Fruit fly (Drosophila melanogaster) whole organism, embryonic: ENCODE measurements around the gene RhoGAP93B.

Source experiments
- Antp ChIP-seq: fragments of 200-800 bp; sonication (Bioruptor generic); optimal IDR thresholded peaks from 3 replicates; lab custom pipeline; 2016; ENCODE audit warnings: missing biosample characterization, missing genetic modification characterization
- Awh ChIP-seq: fragments of 200-800 bp; sonication (Bioruptor generic); IDR thresholded peaks from 2 replicates; pipeline ENCODE4, ENCODE4 v1.3.6; 2022; ENCODE audit warnings: missing biosample characterization, missing genetic modification characterization
- BEAF-32 ChIP-seq: fragments of 200-800 bp; sonication (Bioruptor generic); optimal IDR thresholded peaks from 3 replicates; lab custom pipeline; 2017; ENCODE audit warnings: missing biosample characterization, missing genetic modification characterization, mild to moderate bottlenecking, moderate library complexity, missing genetic modification reagents
- BtbVII ChIP-seq: fragments of 200-800 bp; sonication (Bioruptor generic); optimal IDR thresholded peaks from 3 replicates; lab custom pipeline; 2017; ENCODE audit warnings: missing biosample characterization, mild to moderate bottlenecking, missing genetic modification characterization
- CG12071 ChIP-seq: fragments of 200-800 bp; sonication (Bioruptor generic); optimal IDR thresholded peaks from 3 replicates; lab custom pipeline; 2018; ENCODE audit warnings: missing biosample characterization, mild to moderate bottlenecking, missing genetic modification characterization
- CG13287 ChIP-seq: fragments of 200-800 bp; sonication (Bioruptor generic); IDR thresholded peaks from 2 replicates; pipeline ENCODE4 v1.3.6; 2022; ENCODE audit warnings: missing biosample characterization, missing genetic modification characterization; ENCODE audit not compliant: partially characterized antibody
- CG17385 ChIP-seq: fragments of 200-800 bp; sonication (Bioruptor generic); optimal IDR thresholded peaks from 3 replicates; lab custom pipeline; 2018; ENCODE audit warnings: missing biosample characterization, mild to moderate bottlenecking, missing genetic modification characterization
- CG2712 ChIP-seq: fragments of 200-800 bp; optimal IDR thresholded peaks from 3 replicates; lab custom pipeline; 2019; ENCODE audit warnings: missing biosample characterization, mild to moderate bottlenecking, missing genetic modification characterization, moderate library complexity
- CG30403 ChIP-seq: fragments of 200-800 bp; sonication (Bioruptor generic); optimal IDR thresholded peaks from 3 replicates; lab custom pipeline; 2016; ENCODE audit warnings: missing biosample characterization, missing genetic modification characterization
- CG3163 ChIP-seq: fragments of 200-800 bp; sonication (Bioruptor generic); optimal IDR thresholded peaks from 3 replicates; lab custom pipeline; 2016; ENCODE audit warnings: missing biosample characterization, missing genetic modification characterization
- CG32532 ChIP-seq: fragments of 200-800 bp; sonication (Bioruptor generic); IDR thresholded peaks from 2 replicates; pipeline ENCODE4 v1.3.6; 2022; ENCODE audit warnings: missing biosample characterization, missing genetic modification characterization
- CG6791 ChIP-seq: fragments of 200-800 bp; sonication (Bioruptor generic); IDR thresholded peaks from 3 replicates; pipeline ENCODE4 v1.3.6; 2022; ENCODE audit warnings: missing biosample characterization, missing genetic modification characterization; ENCODE audit not compliant: partially characterized antibody
- CG6813 ChIP-seq: fragments of 200-800 bp; sonication (Bioruptor generic); optimal IDR thresholded peaks from 2 replicates; lab custom pipeline; 2017; ENCODE audit warnings: missing biosample characterization, missing genetic modification characterization, mild to moderate bottlenecking, moderate library complexity, missing genetic modification reagents
- CG7963 ChIP-seq: fragments of 200-800 bp; sonication (Bioruptor generic); IDR thresholded peaks from 3 replicates; pipeline ENCODE4 v1.3.6; 2022; ENCODE audit warnings: missing biosample characterization, missing genetic modification characterization; ENCODE audit not compliant: partially characterized antibody
- CG8359 ChIP-seq: fragments of 200-800 bp; sonication (Bioruptor generic); optimal IDR thresholded peaks from 2 replicates; lab custom pipeline; 2017; ENCODE audit warnings: missing biosample characterization, mild to moderate bottlenecking, missing genetic modification characterization, borderline replicate concordance
- CG8765 ChIP-seq: fragments of 200-800 bp; sonication (Bioruptor generic); IDR thresholded peaks from 2 replicates; pipeline ENCODE4 v1.3.6; 2022; ENCODE audit warnings: missing biosample characterization, missing genetic modification characterization
- CG9727 ChIP-seq: fragments of 200-800 bp; sonication (Bioruptor generic); optimal IDR thresholded peaks from 3 replicates; lab custom pipeline; 2017; ENCODE audit warnings: missing biosample characterization, mild to moderate bottlenecking, missing genetic modification characterization
- Dip2 ChIP-seq: fragments of 200-800 bp; sonication (Bioruptor generic); IDR thresholded peaks from 2 replicates; pipeline ENCODE4 v1.3.6; 2022; ENCODE audit warnings: missing biosample characterization, missing genetic modification characterization
- Eip74EF ChIP-seq, 2 experiments: fragments of 200-800 bp in 1 of 2; fragments of >200 bp in 1 of 2; sonication (Bioruptor generic) in 1 of 2; optimal IDR thresholded peaks; 2 replicates each; lab custom pipeline; 2017 to 2019; ENCODE audit warnings: missing biosample characterization in 2 of 2, missing genetic modification characterization in 2 of 2, mild to moderate bottlenecking in 1 of 2, moderate library complexity in 1 of 2
- Elba2 ChIP-seq: fragments of 200-800 bp; sonication (Bioruptor generic); optimal IDR thresholded peaks from 3 replicates; lab custom pipeline; 2016; ENCODE audit warnings: missing biosample characterization, missing genetic modification characterization
- H15 ChIP-seq: fragments of 200-800 bp; sonication (Bioruptor generic); IDR thresholded peaks from 3 replicates; pipeline ENCODE4 v1.3.6; 2022; ENCODE audit warnings: missing biosample characterization, missing genetic modification characterization
- HLH4C ChIP-seq: fragments of 200-800 bp; sonication (Bioruptor generic); IDR thresholded peaks from 3 replicates; pipeline ENCODE4 v1.3.6; 2022; ENCODE audit warnings: missing biosample characterization, missing genetic modification characterization; ENCODE audit not compliant: partially characterized antibody
- HLHmδ ChIP-seq: fragments of 200-800 bp; sonication (Bioruptor generic); optimal IDR thresholded peaks from 2 replicates; lab custom pipeline; 2018; ENCODE audit warnings: missing biosample characterization, mild to moderate bottlenecking, missing genetic modification characterization, moderate library complexity
- Hr78 ChIP-seq, 2 experiments: fragments of 200-800 bp in 1 of 2; fragments of >200 bp in 1 of 2; sonication (Bioruptor generic) in 1 of 2; optimal IDR thresholded peaks; 2 replicates each; lab custom pipeline; 2017 to 2019; ENCODE audit warnings: missing biosample characterization in 2 of 2, missing genetic modification characterization in 2 of 2, mild to moderate bottlenecking in 1 of 2, moderate library complexity in 1 of 2
- Lpt ChIP-seq: fragments of >200 bp; optimal IDR thresholded peaks from 2 replicates; lab custom pipeline; 2018; ENCODE audit warnings: missing biosample characterization, missing genetic modification characterization
- Nf-YC ChIP-seq: fragments of 200-800 bp; optimal IDR thresholded peaks from 3 replicates; lab custom pipeline; 2019; ENCODE audit warnings: missing biosample characterization, mild to moderate bottlenecking, missing genetic modification characterization, moderate library complexity
- Ravus ChIP-seq: fragments of 200-800 bp; sonication (Bioruptor generic); IDR thresholded peaks from 2 replicates; pipeline ENCODE4 v1.3.6; 2022; ENCODE audit warnings: missing biosample characterization, missing genetic modification characterization
- Sin3A ChIP-seq: fragments of >200 bp; optimal IDR thresholded peaks from 2 replicates; lab custom pipeline; 2018
- Tbp ChIP-seq: fragments of >200 bp; optimal IDR thresholded peaks from 2 replicates; lab custom pipeline; 2018; ENCODE audit warnings: missing biosample characterization, missing genetic modification characterization
- Usf ChIP-seq: fragments of 200-800 bp; sonication (Bioruptor generic); optimal IDR thresholded peaks from 2 replicates; lab custom pipeline; 2017; ENCODE audit warnings: missing genotype, missing biosample characterization, missing genetic modification characterization
- chif ChIP-seq, 2 experiments: fragments of 200-800 bp; sonication (Bioruptor generic); optimal IDR thresholded peaks; 3 replicates each; lab custom pipeline; 2016; ENCODE audit warnings: missing biosample characterization in 2 of 2, missing genetic modification characterization in 2 of 2
- chm ChIP-seq: fragments of 200-800 bp; sonication (Bioruptor generic); IDR thresholded peaks from 2 replicates; pipeline ENCODE4 v1.3.6; 2022; ENCODE audit warnings: missing biosample characterization, missing genetic modification characterization
- chn ChIP-seq: fragments of 200-800 bp; sonication (Bioruptor generic); optimal IDR thresholded peaks from 2 replicates; lab custom pipeline; 2016; ENCODE audit warnings: missing biosample characterization, missing genetic modification characterization
- crol ChIP-seq: fragments of 200-800 bp; sonication (Bioruptor generic); IDR thresholded peaks from 2 replicates; pipeline ENCODE4 v1.3.6; 2022; ENCODE audit warnings: missing biosample characterization, missing genetic modification characterization
- dimm ChIP-seq: fragments of 200-800 bp; sonication (Bioruptor generic); IDR thresholded peaks from 2 replicates; pipeline ENCODE4 v1.3.6; 2022; ENCODE audit warnings: missing biosample characterization, missing genetic modification characterization
- eyg ChIP-seq: fragments of 200-800 bp; sonication (Bioruptor generic); optimal IDR thresholded peaks from 3 replicates; lab custom pipeline; 2016; ENCODE audit warnings: missing biosample characterization, missing genetic modification characterization
- fd102C ChIP-seq: fragments of 200-800 bp; sonication (Bioruptor generic); optimal IDR thresholded peaks from 2 replicates; lab custom pipeline; 2018; ENCODE audit warnings: missing biosample characterization, mild to moderate bottlenecking, missing genetic modification characterization, moderate library complexity
- gem ChIP-seq: fragments of 200-800 bp; sonication (Bioruptor generic); optimal IDR thresholded peaks from 2 replicates; lab custom pipeline; 2019; ENCODE audit warnings: missing biosample characterization, mild to moderate bottlenecking, missing genetic modification characterization, moderate library complexity
- hth ChIP-seq: fragments of >200 bp; optimal IDR thresholded peaks from 2 replicates; lab custom pipeline; 2017; ENCODE audit warnings: inconsistent platforms
- mirr ChIP-seq: fragments of 200-800 bp; sonication (Bioruptor generic); optimal IDR thresholded peaks from 3 replicates; lab custom pipeline; 2018; ENCODE audit warnings: missing biosample characterization, mild to moderate bottlenecking, missing genetic modification characterization
- odd ChIP-seq: fragments of 200-800 bp; sonication (Bioruptor generic); optimal IDR thresholded peaks from 2 replicates; lab custom pipeline; 2017; ENCODE audit warnings: missing biosample characterization, mild to moderate bottlenecking, missing genetic modification characterization
- peb ChIP-seq: fragments of 200-800 bp; sonication (Bioruptor generic); IDR thresholded peaks from 2 replicates; pipeline ENCODE4 v1.3.6; 2022; ENCODE audit warnings: missing biosample characterization, missing genetic modification characterization
- pho ChIP-seq: fragments of 200-800 bp; sonication (Bioruptor generic); optimal IDR thresholded peaks from 2 replicates; lab custom pipeline; 2016; ENCODE audit warnings: missing biosample characterization, missing genetic modification characterization
- pros ChIP-seq: fragments of 200-800 bp; sonication (Bioruptor generic); optimal IDR thresholded peaks from 3 replicates; lab custom pipeline; 2019; ENCODE audit warnings: missing biosample characterization, mild to moderate bottlenecking, missing genetic modification characterization, moderate library complexity
- repo ChIP-seq: fragments of 200-800 bp; sonication (Bioruptor generic); optimal IDR thresholded peaks from 2 replicates; lab custom pipeline; 2016; ENCODE audit warnings: missing biosample characterization, missing genetic modification characterization
- rib ChIP-seq: fragments of 200-800 bp; sonication (Bioruptor generic); IDR thresholded peaks from 2 replicates; pipeline ENCODE4 v1.3.6; 2022; ENCODE audit warnings: missing biosample characterization, missing genetic modification characterization
- sug ChIP-seq: fragments of 200-800 bp; optimal IDR thresholded peaks from 2 replicates; lab custom pipeline; 2019; ENCODE audit warnings: missing biosample characterization, mild to moderate bottlenecking, missing genetic modification characterization, moderate library complexity
- zen ChIP-seq: fragments of 200-800 bp; sonication (Bioruptor generic); optimal IDR thresholded peaks from 3 replicates; lab custom pipeline; 2018; ENCODE audit warnings: missing biosample characterization, mild to moderate bottlenecking, missing genetic modification characterization, moderate library complexity
- zfh2 ChIP-seq: fragments of 200-800 bp; sonication (Bioruptor generic); optimal IDR thresholded peaks from 2 replicates; lab custom pipeline; 2016; ENCODE audit warnings: missing biosample characterization, missing genetic modification characterization

Gene RhoGAP93B

dm6 chr3R:21111964-21112740 is 14.5 kb upstream of the RhoGAP93B start (continued):
- TF ChIP-seq BEAF-32 (GFP tag; lab: Kevin White, UChicago) (no peak), eyg (GFP tag; lab: Kevin White, UChicago) (no peak), HLHmδ (GFP tag; lab: Kevin White, UChicago) (no peak), Antp (GFP tag; lab: Kevin White, UChicago) (peak; percentile 24), mirr (GFP tag; lab: Kevin White, UChicago) (peak; percentile 18), odd (GFP tag; lab: Kevin White, UChicago) (peak; percentile 14), H15 (no peak), Elba2 (GFP tag; lab: Kevin White, UChicago) (no peak), pho (GFP tag; lab: Kevin White, UChicago) (no peak), Hr78 (GFP tag; optimal IDR thresholded peaks at IDR 0.05; lab: Kevin White, UChicago) (no peak), CG9727 (GFP tag; lab: Kevin White, UChicago) (no peak), Nf-YC (tag; lab: Kevin White, UChicago) (no peak), Awh (no peak; the same call in 1 of the 2 replicates), CG8359 (no peak), fd102C (GFP tag; lab: Kevin White, UChicago) (no peak), chif (GFP tag; optimal IDR thresholded peaks at IDR 0.05; lab: Kevin White, UChicago) (no peak), chm (no peak), CG8765 (GFP tag; lab: Robert Waterston, UW) (no peak; the same call in 1 of the 2 replicates), chn (GFP tag; lab: Kevin White, UChicago) (peak; percentile 19), CG3163 (peak; percentile 72), repo (GFP tag; lab: Kevin White, UChicago) (no peak), Usf (GFP tag; lab: Kevin White, UChicago) (no peak), Lpt (no peak), pros (GFP tag; lab: Kevin White, UChicago) (peak; percentile 25), Ravus (no peak), rib (GFP tag; lab: Robert Waterston, UW) (no peak), Tbp (GFP tag; lab: Kevin White, UChicago) (no peak), HLH4C (GFP tag; lab: Robert Waterston, UW) (0 out of 3 replicates have a peak, but pooled peaks have one; percentile 23), peb (GFP tag; lab: Robert Waterston, UW) (no peak), gem (tag; lab: Kevin White, UChicago) (peak; percentile 69), CG30403 (GFP tag; lab: Kevin White, UChicago) (peak; percentile 23), dimm (GFP tag; lab: Robert Waterston, UW) (no peak), zfh2 (GFP tag; lab: Kevin White, UChicago) (no peak), Eip74EF (GFP tag; optimal IDR thresholded peaks at IDR 0.05; lab: Kevin White, UChicago) (peak; percentile 31 to 41), CG12071 (GFP tag; lab: Kevin White, UChicago) (no peak), CG6791 (GFP tag; lab: Robert Waterston, UW) (0 out of 3 replicates have a peak, but pooled peaks have one; percentile 10), BtbVII (GFP tag; lab: Kevin White, UChicago) (no peak), CG17385 (peak; percentile 57), CG32532 (GFP tag; lab: Robert Waterston, UW) (no peak; the same call in 1 of the 2 replicates), sug (tag; lab: Kevin White, UChicago) (peak; percentile 14), Sin3A (lab: Kevin White, UChicago) (no peak), zen (no peak), crol (GFP tag; lab: Robert Waterston, UW) (no peak; the same call in 1 of the 2 replicates), CG13287 (GFP tag; lab: Robert Waterston, UW) (no peak), CG7963 (GFP tag; lab: Robert Waterston, UW) (no peak), CG2712 (tag; lab: Kevin White, UChicago) (peak; percentile 24), Dip2 (GFP tag; lab: Robert Waterston, UW) (no peak), CG6813 (GFP tag; lab: Kevin White, UChicago) (peak; percentile 3), hth (no peak)
